Fruit fly (Drosophila melanogaster) whole organism, pupa: ENCODE results near the gene Polr2C.

ENCODE experiments used
- CG17806 ChIP-seq: fragments of 200-800 bp; sonication (Bioruptor generic); optimal IDR thresholded peaks from 2 replicates; lab custom pipeline; 2018; ENCODE audit warnings: missing biosample characterization, mild to moderate bottlenecking, missing genetic modification characterization, moderate library complexity
- Ets98B ChIP-seq: fragments of 200-800 bp; sonication (Bioruptor generic); IDR thresholded peaks from 2 replicates; pipeline ENCODE4 v1.3.6; 2022; ENCODE audit warnings: missing biosample characterization, missing genetic modification characterization

dm6 chr2L:13829540-13829939 lies 3.6 kb upstream of the Polr2C start, which contains the start of the genes Arpc1 and Orc5:
- no peak for TF ChIP-seq Ets98B (GFP tag; lab: Robert Waterston, UW)
- no peak for TF ChIP-seq CG17806 (tag; lab: Kevin White, UChicago)
